Fruit fly (Drosophila melanogaster): ENCODE results near the gene CG9775.

Gene CG9775

DNA sequence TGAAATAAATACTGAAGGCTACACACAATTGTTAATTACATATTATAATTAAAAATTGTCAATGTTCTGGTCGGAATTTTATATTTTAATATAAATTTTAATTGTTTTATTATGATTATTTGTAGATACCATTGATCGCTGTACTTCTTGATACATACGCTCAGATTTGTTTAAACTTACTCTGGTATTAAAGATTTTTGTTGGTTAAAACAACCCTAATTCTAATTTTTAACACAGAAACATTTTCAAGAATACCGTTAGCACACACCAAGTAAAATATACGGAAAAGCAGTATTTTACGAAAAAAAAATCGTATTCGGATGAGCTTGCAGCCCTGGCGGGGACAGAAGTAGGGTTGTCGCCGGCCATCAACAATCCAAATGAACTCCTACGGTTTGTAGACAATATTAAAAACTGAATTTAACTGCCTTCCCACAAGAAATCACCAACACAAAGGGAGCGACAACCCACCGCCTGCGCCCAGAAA is at the start of gene CG9775, which contains the start of the genes MED31 and slx1:
CG9775 (minus strand) TSS at position 223 of the 487 bp plus-strand sequence.
MED31 (plus strand) TSS at position 348 of the 487 bp plus-strand sequence.
slx1 (plus strand) TSS at position 348 of the 487 bp plus-strand sequence.
- TF ChIP-seq Myc (optimal IDR thresholded peaks at IDR 0.05) = no peak

DNA sequence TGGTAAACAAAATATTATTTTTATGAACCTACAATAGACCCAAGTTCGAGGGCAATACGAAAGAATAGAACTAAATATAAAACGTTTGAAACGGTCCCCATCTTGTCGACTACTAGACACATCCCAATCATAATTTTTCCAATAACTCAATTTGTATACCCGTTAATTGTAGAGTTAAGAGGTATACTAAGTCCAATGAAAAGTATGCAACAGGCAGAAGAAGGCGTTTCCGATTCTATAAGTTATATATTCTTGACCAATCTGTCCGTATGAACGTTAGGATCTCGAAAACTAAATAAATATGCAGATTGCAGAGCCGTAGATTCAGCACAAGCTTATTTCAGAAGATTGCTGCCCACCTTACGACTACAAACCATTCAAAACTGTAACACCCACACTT is 48.9 kb upstream of the CG9775 start, which contains the start of gene CG33927:
CG33927 (minus strand) TSS at position 101 of the 400 bp plus-strand sequence.
- no peak for TF ChIP-seq insv (optimal IDR thresholded peaks at IDR 0.05)
- TF ChIP-seq ttk (optimal IDR thresholded peaks at IDR 0.05) = no peak
- TF ChIP-seq psq (optimal IDR thresholded peaks at IDR 0.05) = no peak
- no peak for TF ChIP-seq h (optimal IDR thresholded peaks at IDR 0.05)
- no peak for TF ChIP-seq Myc (optimal IDR thresholded peaks at IDR 0.05)
- TF ChIP-seq Sin3A (optimal IDR thresholded peaks at IDR 0.05) = no peak

DNA sequence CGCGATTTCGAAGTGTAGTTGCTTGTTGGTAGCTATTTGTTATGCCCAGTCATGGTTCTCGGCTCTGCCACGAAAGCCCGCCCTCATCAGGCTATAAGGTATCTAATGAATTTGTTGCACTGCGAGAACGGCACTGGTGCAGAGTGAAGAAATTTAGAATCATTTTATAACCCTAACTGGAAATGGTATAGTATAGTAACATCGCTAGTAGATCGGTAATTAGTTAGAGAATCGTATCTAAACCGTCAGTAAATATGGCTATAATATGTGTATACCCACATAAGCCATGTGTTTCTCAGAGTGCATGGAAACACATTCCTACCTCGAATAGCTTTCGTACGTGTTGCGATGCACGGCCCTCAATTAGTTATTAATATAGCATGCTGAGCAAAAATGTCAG is 45.6 kb upstream of the CG9775 start:
- TF ChIP-seq Sin3A (optimal IDR thresholded peaks at IDR 0.05) = no peak
- no peak for TF ChIP-seq psq (optimal IDR thresholded peaks at IDR 0.05)
- no peak for TF ChIP-seq h (optimal IDR thresholded peaks at IDR 0.05)
- no peak for TF ChIP-seq Myc (optimal IDR thresholded peaks at IDR 0.05)
- TF ChIP-seq ttk (optimal IDR thresholded peaks at IDR 0.05) = no peak
- TF ChIP-seq insv (optimal IDR thresholded peaks at IDR 0.05) = no peak

DNA sequence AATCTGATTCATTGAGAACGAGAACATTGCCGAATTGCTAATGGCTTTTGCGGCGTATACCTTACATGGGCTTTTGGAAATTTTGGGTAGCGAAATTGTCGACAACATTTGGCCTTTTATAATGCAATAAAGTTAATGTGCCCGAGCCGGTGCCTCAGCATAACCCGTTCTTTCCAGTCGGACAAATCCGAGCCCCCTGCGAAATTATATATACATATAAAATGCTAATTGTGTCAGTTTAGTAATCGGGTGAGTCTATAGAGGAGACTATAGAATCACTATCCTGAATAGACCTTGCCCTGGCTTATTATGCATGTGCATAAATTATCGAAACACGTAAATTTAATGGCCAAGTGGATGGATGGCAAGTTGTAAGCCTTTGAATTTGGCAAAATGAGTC is 36.7 kb upstream of the CG9775 start:
- TF ChIP-seq Myc (optimal IDR thresholded peaks at IDR 0.05) (no peak), h (optimal IDR thresholded peaks at IDR 0.05) (no peak), ttk (optimal IDR thresholded peaks at IDR 0.05) (no peak), insv (optimal IDR thresholded peaks at IDR 0.05) (no peak)

DNA sequence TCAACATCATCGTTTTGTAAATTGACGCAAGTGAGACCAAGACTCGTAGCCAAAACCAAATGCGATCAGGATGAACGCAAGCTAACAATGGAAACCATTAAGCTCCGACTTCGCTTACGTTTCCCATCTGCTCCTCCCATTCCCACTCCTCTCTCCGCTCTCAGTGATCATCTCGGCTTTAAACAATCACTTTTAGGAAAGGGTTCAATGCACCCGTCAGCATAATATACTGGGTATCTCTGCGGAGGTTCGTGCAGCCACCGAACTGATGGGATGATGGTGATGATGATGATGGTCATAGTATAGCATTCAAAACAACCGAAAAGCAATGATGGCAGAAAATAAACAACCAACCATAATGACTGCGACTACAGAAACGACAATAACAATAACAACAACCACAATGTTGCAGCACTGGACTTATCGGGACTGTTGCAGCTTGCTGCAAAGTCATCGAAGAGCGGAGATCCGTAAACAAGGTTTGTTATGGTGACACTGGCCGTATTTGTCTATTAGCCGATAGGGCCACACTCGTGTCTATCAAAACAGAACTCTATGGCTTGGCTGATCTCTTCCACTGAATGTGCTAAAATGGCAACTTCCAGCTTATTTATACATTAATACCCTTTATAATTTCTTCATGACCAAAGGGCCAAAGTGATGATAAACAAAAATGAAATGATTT is 35.5 kb upstream of the CG9775 start:
- TF ChIP-seq ttk (optimal IDR thresholded peaks at IDR 0.05) = no peak
- no peak for TF ChIP-seq h (optimal IDR thresholded peaks at IDR 0.05)
- TF ChIP-seq Sin3A (optimal IDR thresholded peaks at IDR 0.05) = no peak
- TF ChIP-seq psq (optimal IDR thresholded peaks at IDR 0.05) = no peak
- TF ChIP-seq Myc (optimal IDR thresholded peaks at IDR 0.05) = no peak
- TF ChIP-seq insv (optimal IDR thresholded peaks at IDR 0.05) = no peak

DNA sequence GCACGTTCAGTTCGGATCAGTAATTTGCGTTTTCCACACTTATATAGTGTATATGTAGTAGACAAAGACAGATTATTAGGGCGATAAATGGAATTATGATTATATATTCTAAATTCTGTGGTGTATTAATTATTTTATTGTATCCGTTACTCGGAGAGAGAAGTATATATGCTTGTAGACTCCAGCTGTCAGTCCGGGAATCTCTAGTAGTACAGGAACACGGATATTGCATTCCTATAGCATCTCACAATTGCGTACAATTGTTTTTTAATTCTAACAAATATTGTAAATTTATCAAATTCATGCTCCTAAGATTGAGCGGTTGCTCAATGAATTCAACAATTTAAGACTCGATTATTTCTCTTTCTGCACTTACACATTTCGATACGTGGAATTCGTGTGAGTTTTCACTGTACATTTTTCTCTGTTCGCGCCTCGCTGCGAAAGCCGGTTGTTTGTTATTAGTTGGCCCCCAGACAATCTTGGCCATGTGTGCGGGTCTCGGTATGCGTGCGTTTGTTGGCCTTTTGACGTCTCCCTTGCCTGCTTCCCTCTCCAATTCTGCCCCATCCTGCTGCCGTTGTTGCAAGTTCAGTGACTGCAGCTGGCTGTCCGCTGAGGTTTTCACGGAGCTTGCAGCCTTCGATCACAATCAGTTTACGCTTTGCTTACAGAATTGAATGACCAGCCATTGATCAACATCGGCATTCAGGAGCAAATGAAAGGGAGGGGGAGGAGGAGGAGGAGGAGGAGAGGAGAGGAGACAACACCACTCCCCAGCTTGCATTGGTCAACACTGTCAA is 26.0 kb upstream of the CG9775 start:
- TF ChIP-seq h (optimal IDR thresholded peaks at IDR 0.05) (no peak), Sin3A (optimal IDR thresholded peaks at IDR 0.05) (no peak), Myc (optimal IDR thresholded peaks at IDR 0.05) (no peak), psq (optimal IDR thresholded peaks at IDR 0.05) (no peak), insv (optimal IDR thresholded peaks at IDR 0.05) (no peak), ttk (optimal IDR thresholded peaks at IDR 0.05) (no peak)

DNA sequence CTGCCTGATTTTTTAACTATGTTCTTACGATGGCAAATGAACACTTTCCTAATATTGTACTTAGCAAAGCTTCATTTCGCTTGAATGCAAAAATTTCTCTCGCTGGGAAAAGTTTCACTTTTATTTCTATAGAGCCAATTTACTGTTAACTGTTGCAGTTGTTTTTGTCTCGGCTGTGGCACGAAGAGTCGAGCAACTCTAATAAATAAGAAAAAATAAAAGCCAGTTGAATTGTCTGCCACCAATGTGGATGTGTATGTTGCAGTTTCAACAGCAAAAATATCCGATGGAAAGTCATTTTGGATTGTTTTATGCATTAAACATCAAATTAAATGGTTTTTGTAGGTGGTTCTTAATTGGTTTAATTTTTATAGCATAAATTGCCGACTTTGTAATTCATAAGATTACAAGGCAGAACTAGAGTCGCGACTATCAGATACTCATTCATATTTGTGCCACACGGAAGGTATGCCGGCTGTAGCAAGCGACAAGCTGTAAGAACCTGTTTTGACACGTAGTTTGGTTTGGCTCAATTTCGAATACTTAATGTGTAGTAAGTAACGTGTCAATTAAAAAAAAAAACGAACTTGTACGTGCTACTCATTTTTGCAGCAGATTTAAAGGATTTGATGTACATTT is 24.5 kb upstream of the CG9775 start:
- no peak for TF ChIP-seq insv (optimal IDR thresholded peaks at IDR 0.05)
- no peak for TF ChIP-seq Myc (optimal IDR thresholded peaks at IDR 0.05)
- no peak for TF ChIP-seq psq (optimal IDR thresholded peaks at IDR 0.05)
- TF ChIP-seq h (optimal IDR thresholded peaks at IDR 0.05) = no peak
- no peak for TF ChIP-seq ttk (optimal IDR thresholded peaks at IDR 0.05)
- no peak for TF ChIP-seq Sin3A (optimal IDR thresholded peaks at IDR 0.05)

DNA sequence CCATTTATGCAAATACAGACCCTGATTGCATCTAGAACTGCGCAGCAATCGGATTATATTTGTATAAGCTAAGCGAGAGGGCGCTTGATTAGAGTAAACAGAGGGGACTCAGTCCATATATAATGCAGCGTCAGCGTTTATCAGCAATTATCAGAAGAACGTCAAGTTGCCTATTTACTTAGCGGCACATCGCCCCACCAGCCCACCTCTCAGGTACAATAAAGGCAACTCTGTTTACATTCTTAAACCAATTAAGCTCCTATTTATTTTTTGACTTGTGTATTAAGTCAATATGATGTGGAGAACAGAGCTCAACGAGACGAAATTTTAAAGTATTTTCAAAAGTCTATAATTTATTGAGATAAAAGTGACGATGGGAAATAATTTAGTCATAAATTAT is 23.3 kb upstream of the CG9775 start:
- no peak for TF ChIP-seq insv (optimal IDR thresholded peaks at IDR 0.05)

DNA sequence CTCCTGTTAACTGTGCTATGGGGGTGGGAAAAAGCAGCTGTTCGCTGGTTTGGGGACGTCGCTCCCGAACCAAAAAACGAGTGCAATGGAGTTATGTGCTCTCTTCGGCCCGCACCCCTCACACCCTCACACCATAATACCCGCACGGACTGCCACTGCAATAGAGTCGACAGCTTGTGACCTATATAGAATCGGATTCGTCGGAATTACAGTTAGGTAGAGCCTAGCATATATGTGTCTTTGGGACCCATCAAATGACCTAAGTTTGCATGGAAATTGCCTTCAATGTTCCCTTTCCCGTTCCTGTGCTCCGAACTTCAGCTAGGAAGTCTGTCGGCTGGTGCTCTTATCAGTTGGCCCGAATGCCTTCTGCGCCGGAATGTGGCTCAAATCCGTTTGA is 22.6 kb upstream of the CG9775 start:
- TF ChIP-seq h (optimal IDR thresholded peaks at IDR 0.05) (no peak), Sin3A (optimal IDR thresholded peaks at IDR 0.05) (no peak), insv (optimal IDR thresholded peaks at IDR 0.05) (no peak), psq (optimal IDR thresholded peaks at IDR 0.05) (no peak), Myc (optimal IDR thresholded peaks at IDR 0.05) (no peak), ttk (optimal IDR thresholded peaks at IDR 0.05) (no peak)

DNA sequence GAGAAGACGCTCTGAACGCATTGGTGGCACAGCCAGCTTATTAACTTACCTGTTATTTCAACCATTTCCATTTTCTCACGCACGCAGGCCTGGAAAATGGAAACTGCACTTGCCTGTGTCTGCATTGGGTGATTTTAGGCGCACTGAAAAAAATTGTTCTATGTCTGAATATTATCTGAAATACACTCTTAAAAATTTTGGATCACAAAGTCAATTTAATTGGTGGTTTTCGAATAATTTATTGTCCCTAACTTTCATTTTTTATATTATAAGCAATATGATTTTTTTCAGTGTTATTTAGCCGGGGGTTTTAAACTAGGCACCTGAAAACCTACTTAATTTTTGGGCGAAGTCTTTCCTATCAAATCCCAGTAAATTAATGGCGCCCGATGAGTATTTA is 21.4 kb upstream of the CG9775 start:
- TF ChIP-seq ttk (optimal IDR thresholded peaks at IDR 0.05) = no peak
- no peak for TF ChIP-seq h (optimal IDR thresholded peaks at IDR 0.05)
- TF ChIP-seq psq (optimal IDR thresholded peaks at IDR 0.05) = no peak
- TF ChIP-seq Sin3A (optimal IDR thresholded peaks at IDR 0.05) = no peak
- TF ChIP-seq insv (optimal IDR thresholded peaks at IDR 0.05) = no peak
- no peak for TF ChIP-seq Myc (optimal IDR thresholded peaks at IDR 0.05)

DNA sequence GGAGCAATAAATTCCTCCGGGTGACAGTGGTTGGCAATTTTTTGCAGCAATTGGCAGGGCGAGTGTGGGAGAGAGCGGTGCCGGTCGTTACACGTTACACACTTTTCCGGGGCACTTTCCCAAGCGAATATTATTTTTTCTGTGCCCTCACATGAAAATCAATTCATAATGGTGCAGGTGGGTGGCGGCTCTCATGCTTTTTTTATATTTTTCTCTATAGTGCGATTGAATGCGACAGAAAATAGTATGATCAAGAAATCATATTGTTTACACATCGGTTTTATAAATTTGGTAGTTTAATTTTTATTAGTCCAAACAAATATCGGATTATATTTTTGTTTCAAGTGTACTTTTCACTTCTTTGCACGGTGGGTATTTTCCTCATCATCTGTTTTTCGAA is 20.0 kb upstream of the CG9775 start:
- no peak for TF ChIP-seq insv (optimal IDR thresholded peaks at IDR 0.05)
- no peak for TF ChIP-seq h (optimal IDR thresholded peaks at IDR 0.05)
- no peak for TF ChIP-seq Sin3A (optimal IDR thresholded peaks at IDR 0.05)
- TF ChIP-seq ttk (optimal IDR thresholded peaks at IDR 0.05) = no peak
- no peak for TF ChIP-seq psq (optimal IDR thresholded peaks at IDR 0.05)
- no peak for TF ChIP-seq Myc (optimal IDR thresholded peaks at IDR 0.05)

DNA sequence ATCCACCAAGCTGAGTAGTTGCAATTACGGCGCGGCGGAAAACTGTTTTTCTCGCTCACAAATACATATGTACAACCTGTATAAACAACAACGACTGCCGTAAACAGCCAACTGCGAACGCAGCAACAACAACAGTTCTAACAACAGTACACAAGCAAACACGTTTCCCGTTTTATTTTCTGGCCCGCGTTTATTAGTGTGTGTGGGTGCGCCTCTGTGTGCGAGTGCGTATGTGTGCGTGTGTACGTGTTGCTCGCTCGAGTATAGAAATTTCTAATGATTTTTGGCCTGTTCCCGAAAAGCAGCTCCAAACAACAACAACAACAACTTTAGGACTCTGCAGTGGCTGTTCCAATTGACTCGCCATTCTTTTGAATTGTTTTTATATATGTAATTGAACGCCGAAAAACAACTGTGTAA is 18.3 kb upstream of the CG9775 start:
- TF ChIP-seq ttk (optimal IDR thresholded peaks at IDR 0.05) (no peak), Myc (optimal IDR thresholded peaks at IDR 0.05) (no peak), psq (optimal IDR thresholded peaks at IDR 0.05) (no peak), h (optimal IDR thresholded peaks at IDR 0.05) (no peak), Sin3A (optimal IDR thresholded peaks at IDR 0.05) (no peak), insv (optimal IDR thresholded peaks at IDR 0.05) (no peak)

Measured in Kc167 (cell line).